Worm (Caenorhabditis elegans) whole organism, L3 larva: ENCODE measurements around the gene ZK54.3.

Source experiments
- aly-2 ChIP-seq: fragments of 150-350 bp; optimal IDR thresholded peaks from 2 replicates; lab custom pipeline; 2014; ENCODE audit warnings: missing biosample characterization, missing genetic modification characterization
- ama-1 ChIP-seq: fragments of 150-350 bp; optimal IDR thresholded peaks from 2 replicates; lab custom pipeline; 2018
- ceh-28 ChIP-seq: fragments of 150-350 bp; optimal IDR thresholded peaks from 2 replicates; lab custom pipeline; 2014; ENCODE audit warnings: missing biosample characterization, missing genetic modification reagents, missing genetic modification characterization
- ceh-82 ChIP-seq: fragments of 150-350 bp; optimal IDR thresholded peaks from 2 replicates; lab custom pipeline; 2014; ENCODE audit warnings: missing biosample characterization, missing genetic modification characterization
- ceh-9 ChIP-seq: sonication (generic microtip); optimal IDR thresholded peaks from 2 replicates; lab custom pipeline; 2018; ENCODE audit warnings: missing biosample characterization, missing genetic modification characterization
- daf-12 ChIP-seq: fragments of 150-350 bp; optimal IDR thresholded peaks from 2 replicates; lab custom pipeline; 2014; ENCODE audit warnings: missing biosample characterization, missing genetic modification reagents, missing genetic modification characterization
- egl-5 ChIP-seq: fragments of 150-350 bp; optimal IDR thresholded peaks from 2 replicates; lab custom pipeline; 2017; ENCODE audit warnings: missing biosample characterization, missing genetic modification reagents, missing genetic modification characterization, inconsistent platforms
- elt-1 ChIP-seq: fragments of 150-350 bp; optimal IDR thresholded peaks from 2 replicates; lab custom pipeline; 2014; ENCODE audit warnings: missing biosample characterization, missing genetic modification characterization
- elt-2 ChIP-seq: sonication (generic microtip); optimal IDR thresholded peaks from 2 replicates; lab custom pipeline; 2016; ENCODE audit warnings: missing genetic modification reagents, mild to moderate bottlenecking, missing genetic modification characterization, missing compliant biosample characterization
- eor-1 ChIP-seq, 2 experiments: fragments of 150-350 bp; optimal IDR thresholded peaks; 2 replicates each; lab custom pipeline; 2014 to 2018; ENCODE audit warnings: missing biosample characterization in 2 of 2, missing genetic modification characterization in 2 of 2
- fkh-2 ChIP-seq: fragments of 150-350 bp; optimal IDR thresholded peaks from 2 replicates; lab custom pipeline; 2014; ENCODE audit warnings: missing biosample characterization, missing genetic modification reagents, missing genetic modification characterization
- fos-1 ChIP-seq: fragments of 150-350 bp; optimal IDR thresholded peaks from 2 replicates; lab custom pipeline; 2014; ENCODE audit warnings: missing biosample characterization, missing genetic modification characterization
- hmg-11 ChIP-seq: sonication (generic microtip); optimal IDR thresholded peaks from 2 replicates; lab custom pipeline; 2016; ENCODE audit warnings: missing genetic modification characterization, missing compliant biosample characterization
- jun-1 ChIP-seq: fragments of 150-350 bp; optimal IDR thresholded peaks from 2 replicates; lab custom pipeline; 2014; ENCODE audit warnings: missing biosample characterization, missing genetic modification reagents, missing genetic modification characterization
- lin-15B ChIP-seq: fragments of 150-350 bp; optimal IDR thresholded peaks from 2 replicates; lab custom pipeline; 2014; ENCODE audit warnings: missing biosample characterization, missing genetic modification characterization
- lin-39 ChIP-seq: fragments of 150-350 bp; optimal IDR thresholded peaks from 2 replicates; lab custom pipeline; 2018; ENCODE audit warnings: missing biosample characterization, missing genetic modification reagents, missing genetic modification characterization
- lsy-12 ChIP-seq: sonication (generic microtip); optimal IDR thresholded peaks from 2 replicates; lab custom pipeline; 2016; ENCODE audit warnings: mild to moderate bottlenecking, missing genetic modification characterization, missing compliant biosample characterization
- mml-1 ChIP-seq: fragments of 150-350 bp; sonication (generic microtip); optimal IDR thresholded peaks from 3 replicates; lab custom pipeline; 2014; ENCODE audit warnings: missing biosample characterization, missing genetic modification characterization
- nfya-1 ChIP-seq: sonication (generic microtip); optimal IDR thresholded peaks from 2 replicates; lab custom pipeline; 2017; ENCODE audit warnings: missing genetic modification characterization, mild to moderate bottlenecking, missing compliant biosample characterization, antibody characterized with exemption, moderate library complexity; ENCODE audit not compliant: insufficient read depth
- nhr-11 ChIP-seq: fragments of 150-350 bp; optimal IDR thresholded peaks from 2 replicates; lab custom pipeline; 2014; ENCODE audit warnings: missing biosample characterization, missing genetic modification characterization
- nhr-12 ChIP-seq: fragments of 150-350 bp; optimal IDR thresholded peaks from 2 replicates; lab custom pipeline; 2014; ENCODE audit warnings: missing biosample characterization, missing genetic modification characterization
- nhr-23 ChIP-seq: fragments of 150-350 bp; optimal IDR thresholded peaks from 2 replicates; lab custom pipeline; 2014; ENCODE audit warnings: missing biosample characterization, missing genetic modification reagents, missing genetic modification characterization
- nhr-237 ChIP-seq: fragments of 150-350 bp; optimal IDR thresholded peaks from 2 replicates; lab custom pipeline; 2014; ENCODE audit warnings: missing biosample characterization, missing genetic modification characterization
- nhr-28 ChIP-seq: fragments of 150-350 bp; optimal IDR thresholded peaks from 2 replicates; lab custom pipeline; 2014; ENCODE audit warnings: missing biosample characterization, missing genetic modification characterization
- nhr-43 ChIP-seq: sonication (generic microtip); optimal IDR thresholded peaks from 2 replicates; lab custom pipeline; 2016; ENCODE audit warnings: mild to moderate bottlenecking, missing genetic modification characterization, missing compliant biosample characterization; ENCODE audit not compliant: poor library complexity, severe bottlenecking
- nhr-67 ChIP-seq: fragments of 150-350 bp; optimal IDR thresholded peaks from 2 replicates; lab custom pipeline; 2014; ENCODE audit warnings: missing biosample characterization, missing genetic modification characterization
- nhr-76 ChIP-seq: fragments of 150-350 bp; sonication (generic microtip); optimal IDR thresholded peaks from 5 replicates; lab custom pipeline; 2014; ENCODE audit warnings: missing biosample characterization, missing genetic modification characterization
- pha-4 ChIP-seq: fragments of 150-350 bp; optimal IDR thresholded peaks from 2 replicates; lab custom pipeline; 2014; ENCODE audit warnings: missing biosample characterization, missing genetic modification reagents, missing genetic modification characterization
- pqm-1 ChIP-seq: fragments of 150-350 bp; optimal IDR thresholded peaks from 2 replicates; lab custom pipeline; 2017; ENCODE audit warnings: missing biosample characterization, missing genetic modification characterization, inconsistent platforms
- sea-2 ChIP-seq: fragments of 150-350 bp; sonication (generic microtip); optimal IDR thresholded peaks from 4 replicates; lab custom pipeline; 2014; ENCODE audit warnings: missing biosample characterization, missing genetic modification reagents, missing genetic modification characterization
- skn-1 ChIP-seq: fragments of 150-350 bp; optimal IDR thresholded peaks from 2 replicates; lab custom pipeline; 2014; ENCODE audit warnings: missing biosample characterization, missing genetic modification characterization
- snpc-4 ChIP-seq: fragments of 150-350 bp; optimal IDR thresholded peaks from 2 replicates; lab custom pipeline; 2014; ENCODE audit warnings: missing biosample characterization, missing genetic modification characterization
- tbx-2 ChIP-seq: sonication (generic microtip); optimal IDR thresholded peaks from 2 replicates; lab custom pipeline; 2016; ENCODE audit warnings: mild to moderate bottlenecking, missing genetic modification characterization, missing compliant biosample characterization
- unc-62 ChIP-seq: fragments of 150-350 bp; sonication (generic microtip); optimal IDR thresholded peaks from 4 replicates; lab custom pipeline; 2014; ENCODE audit warnings: missing biosample characterization, missing genetic modification reagents, missing genetic modification characterization
- zag-1 ChIP-seq: fragments of 150-350 bp; optimal IDR thresholded peaks from 2 replicates; lab custom pipeline; 2014; ENCODE audit warnings: missing biosample characterization, missing genetic modification characterization
- ztf-11 ChIP-seq: fragments of 150-350 bp; optimal IDR thresholded peaks from 2 replicates; lab custom pipeline; 2014; ENCODE audit warnings: missing biosample characterization, missing genetic modification characterization
- ztf-4 ChIP-seq: fragments of 150-350 bp; optimal IDR thresholded peaks from 2 replicates; lab custom pipeline; 2014; ENCODE audit warnings: missing biosample characterization, missing genetic modification characterization

Gene ZK54.3

DNA sequence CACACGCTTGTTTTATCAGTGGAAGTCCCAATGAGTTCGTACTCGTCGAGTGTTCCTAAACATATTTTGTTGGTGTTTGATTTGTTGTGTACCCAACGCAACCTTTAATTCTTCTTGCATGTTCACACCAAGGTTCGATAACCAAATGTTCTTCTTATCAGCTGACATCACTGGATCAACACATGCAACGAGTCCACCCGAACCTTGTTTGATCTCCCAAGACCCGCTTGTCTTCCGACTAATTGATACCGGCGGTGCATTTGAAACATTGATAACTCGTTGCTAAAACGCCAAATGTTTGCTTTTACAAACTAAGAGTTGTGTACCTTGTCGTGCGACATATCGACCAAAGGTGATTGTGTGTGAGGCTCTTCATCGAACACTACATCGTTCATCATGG lies 4.9 kb upstream of the ZK54.3 start:
- TF ChIP-seq jun-1 (tag; lab: Kevin White, UChicago) (peak; percentile 87), pha-4 (tag; lab: Kevin White, UChicago) (peak; percentile 68), nhr-23 (tag; lab: Kevin White, UChicago) (no peak), ztf-4 (no peak), skn-1 (tag; lab: Kevin White, UChicago) (no peak), pqm-1 (tag; lab: Kevin White, UChicago) (peak; percentile 87), elt-2 (peak; percentile 95)

DNA sequence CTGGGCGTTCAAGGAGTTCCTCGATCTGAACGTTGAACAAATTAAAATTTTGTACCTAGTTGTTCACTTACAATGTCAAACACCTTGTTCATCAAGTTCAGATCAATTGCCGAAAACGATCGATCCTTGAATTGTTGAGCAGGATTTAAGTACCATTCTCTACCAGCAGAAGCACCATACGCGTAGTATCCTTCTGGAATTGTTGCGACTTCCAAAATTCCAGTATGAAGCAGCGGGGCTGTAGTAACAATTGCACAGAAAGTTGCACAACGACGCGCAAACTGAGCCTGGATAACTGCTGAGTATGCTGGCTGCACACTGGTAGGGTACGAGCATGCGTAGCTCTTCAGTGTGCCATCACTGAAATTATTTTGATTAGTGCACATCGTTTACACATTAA lies 1.7 kb upstream of the ZK54.3 start:
- TF ChIP-seq daf-12 (no peak), fkh-2 (no peak), zag-1 (tag; lab: Kevin White, UChicago) (no peak), aly-2 (no peak)

DNA sequence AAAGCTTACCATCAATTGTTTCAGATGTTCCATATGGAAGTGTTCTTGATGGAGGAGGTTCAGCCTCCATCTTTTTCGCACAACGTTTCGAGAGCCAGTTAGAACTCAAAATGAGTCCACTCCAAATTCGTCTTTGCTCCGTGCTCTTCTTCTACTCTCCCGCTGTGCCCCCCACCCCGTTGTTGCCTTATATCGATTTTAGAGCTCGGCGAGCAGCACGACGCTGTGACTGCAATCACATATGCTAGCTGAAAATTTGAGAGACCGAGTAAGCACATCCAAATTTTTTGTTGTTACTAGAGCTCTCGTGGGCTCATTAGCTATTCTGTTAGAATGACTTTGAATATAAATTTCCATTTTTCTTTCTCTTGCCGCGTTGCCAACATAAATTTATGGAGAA lies 2.0 kb downstream of the ZK54.3 start, which contains the start of gene slc-17.1:
Gene slc-17.1 (minus strand): TSS at position 101 of the 400 bp plus-strand sequence.
- TF ChIP-seq aly-2, result no peak
- TF ChIP-seq nhr-23 (tag; lab: Kevin White, UChicago), result no peak
- no peak for TF ChIP-seq eor-1 (tag; optimal IDR thresholded peaks at IDR 0.05; lab: Kevin White, UChicago)
- TF ChIP-seq skn-1 (tag; lab: Kevin White, UChicago), result no peak
- TF ChIP-seq nhr-11 (tag; lab: Kevin White, UChicago), result no peak
- TF ChIP-seq lin-39 (tag; lab: Kevin White, UChicago), result no peak

DNA sequence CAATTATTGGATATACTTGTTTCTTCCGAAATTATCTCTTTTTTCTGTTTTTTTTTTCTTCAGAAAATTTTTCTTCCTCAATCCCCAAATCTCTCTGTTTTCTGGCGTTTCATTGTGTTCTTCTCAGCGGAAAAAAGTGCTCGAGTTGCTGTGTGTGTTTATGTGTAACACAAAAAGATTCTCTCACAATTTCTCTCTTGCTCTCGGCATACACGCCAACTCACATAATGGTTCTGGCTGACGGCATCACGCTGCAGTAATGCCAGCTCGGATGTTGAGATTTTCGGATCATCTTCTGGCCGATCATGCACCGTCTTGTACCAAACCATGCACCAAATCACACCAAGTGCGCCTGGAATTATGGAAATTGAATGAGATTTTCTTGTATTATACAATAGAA lies 4.8 kb downstream of the ZK54.3 start:
- TF ChIP-seq aly-2 (no peak), fos-1 (tag; lab: Kevin White, UChicago) (no peak), lin-39 (tag; lab: Kevin White, UChicago) (peak; percentile 53), nhr-237 (no peak), jun-1 (tag; lab: Kevin White, UChicago) (no peak), sea-2 (no peak), nfya-1 (peak; percentile 22), tbx-2 (tag; lab: Kevin White, UChicago) (no peak), ceh-82 (no peak)

DNA sequence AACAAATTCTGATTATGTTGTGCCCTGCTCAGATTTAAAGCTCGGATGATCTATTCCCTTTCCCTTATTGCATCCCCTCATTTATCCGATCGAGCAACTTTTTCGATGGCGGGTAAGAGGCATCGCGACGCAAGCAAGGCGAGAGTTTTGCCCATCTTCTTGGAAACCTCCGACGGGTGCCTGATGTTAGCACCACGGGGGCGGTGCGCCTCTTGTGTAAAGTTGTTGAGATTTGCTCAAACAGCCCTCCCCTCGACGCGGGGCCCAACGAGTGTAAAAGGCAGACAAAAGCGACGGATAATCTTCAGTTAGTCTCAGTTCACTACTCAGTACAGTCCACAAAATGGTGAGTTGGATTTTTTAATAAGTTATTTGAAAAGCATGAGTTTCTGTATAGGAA lies 7.9 kb downstream of the ZK54.3 start, which contains the start of gene mlc-1:
Gene mlc-1 (plus strand): TSS at position 324 of the 400 bp plus-strand sequence.
- TF ChIP-seq nhr-237, result no peak
- no peak for TF ChIP-seq lsy-12 (tag; lab: Kevin White, UChicago)
- no peak for TF ChIP-seq nhr-76 (tag; lab: Kevin White, UChicago)
- no peak for TF ChIP-seq nhr-28 (tag; lab: Kevin White, UChicago)
- TF ChIP-seq ceh-28 (tag; lab: Kevin White, UChicago), result no peak
- TF ChIP-seq pqm-1 (tag; lab: Kevin White, UChicago), result no peak
- no peak for TF ChIP-seq elt-1 (tag; lab: Kevin White, UChicago)
- TF ChIP-seq mml-1, result no peak

DNA sequence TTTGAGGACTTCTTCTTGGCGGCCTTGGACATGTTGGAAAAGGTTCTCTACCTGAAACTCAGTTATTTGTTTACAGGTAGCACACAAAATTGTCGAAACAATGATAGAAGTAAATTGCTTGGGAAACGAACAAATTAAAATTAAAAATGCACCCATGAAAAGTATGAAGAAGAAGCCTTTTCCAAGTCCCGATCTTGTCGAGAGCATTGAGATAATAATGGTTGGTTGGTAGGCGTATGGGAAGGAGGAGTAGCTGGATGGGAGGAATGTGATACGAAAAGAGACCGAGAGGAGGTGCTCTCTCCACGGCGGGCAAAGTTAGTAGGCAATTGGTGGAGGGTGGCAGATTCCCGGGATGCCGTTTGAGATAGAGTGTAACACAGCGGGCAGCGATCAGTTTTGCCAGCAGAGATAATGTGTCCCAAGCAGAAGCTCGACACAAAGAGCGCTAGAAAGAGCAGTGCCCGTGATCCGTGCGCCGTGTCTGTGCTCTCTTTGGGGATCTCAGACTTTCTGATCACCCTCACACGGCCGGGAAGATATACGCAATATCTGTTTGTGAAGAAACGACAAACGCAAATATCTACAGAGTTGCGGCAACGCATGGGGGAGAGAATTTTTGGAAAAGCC lies 10.2 kb downstream of the ZK54.3 start, which contains the start of gene mlc-2:
Gene mlc-2 (minus strand): TSS at position 51 of the 630 bp plus-strand sequence.
- TF ChIP-seq lin-39 (tag; lab: Kevin White, UChicago) (peak; percentile 8), nhr-237 (no peak), pha-4 (tag; lab: Kevin White, UChicago) (peak; percentile 19), daf-12 (no peak), elt-2 (no peak), snpc-4 (tag; lab: Kevin White, UChicago) (no peak)

DNA sequence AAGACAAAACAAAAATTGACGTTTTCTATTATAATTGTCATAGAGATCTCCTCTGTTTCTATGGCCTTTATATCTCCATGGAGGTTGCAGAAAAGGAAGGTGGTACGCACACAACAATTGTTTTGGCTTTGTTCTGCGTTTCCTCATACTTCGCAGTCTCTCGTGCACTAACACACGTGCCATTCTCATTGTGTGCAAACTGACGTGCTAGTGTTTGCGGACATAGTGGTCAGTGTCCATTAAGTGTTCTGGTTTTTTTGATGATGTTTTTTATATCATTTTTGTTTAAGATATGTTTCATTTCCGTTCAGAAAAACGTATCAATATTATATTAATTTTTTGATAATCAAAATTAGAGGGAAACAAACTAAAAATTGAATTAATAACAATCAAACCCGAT lies 15.4 kb downstream of the ZK54.3 start, which contains the start of gene C36E6.2:
Gene C36E6.2 (plus strand): TSS at position 261 of the 400 bp plus-strand sequence.
- TF ChIP-seq ama-1 (lab: Kevin White, UChicago) (no peak), nhr-237 (no peak), elt-2 (peak; percentile 44), pha-4 (tag; lab: Kevin White, UChicago) (peak; percentile 80), unc-62 (GFP tag; lab: Kevin White, UChicago) (no peak), tbx-2 (tag; lab: Kevin White, UChicago) (no peak), eor-1 (tag; optimal IDR thresholded peaks at IDR 0.05; lab: Kevin White, UChicago) (no peak), snpc-4 (tag; lab: Kevin White, UChicago) (peak; percentile 65), lin-15B (tag; lab: Kevin White, UChicago) (peak; percentile 27), nhr-11 (tag; lab: Kevin White, UChicago) (no peak), ceh-28 (tag; lab: Kevin White, UChicago) (peak; percentile 34), ceh-9 (tag; lab: Kevin White, UChicago) (no peak), hmg-11 (peak; percentile 91), nhr-76 (tag; lab: Kevin White, UChicago) (no peak), skn-1 (tag; lab: Kevin White, UChicago) (peak; percentile 62), ceh-82 (no peak), nhr-43 (tag; lab: Kevin White, UChicago) (peak; percentile 31), ztf-11 (tag; lab: Kevin White, UChicago) (no peak), nhr-67 (tag; lab: Kevin White, UChicago) (no peak), lsy-12 (tag; lab: Kevin White, UChicago) (peak; percentile 42), sea-2 (no peak), jun-1 (tag; lab: Kevin White, UChicago) (peak; percentile 25), egl-5 (peak; percentile 89), nhr-12 (tag; lab: Kevin White, UChicago) (no peak), pqm-1 (tag; lab: Kevin White, UChicago) (no peak), zag-1 (tag; lab: Kevin White, UChicago) (no peak)
